Worm (Caenorhabditis elegans) whole organism, late embryonic: ENCODE data around the gene snap-1.

Source experiments
- F13H6.1 ChIP-seq: sonication (generic microtip); optimal IDR thresholded peaks from 2 replicates; lab custom pipeline; 2016; ENCODE audit warnings: missing genetic modification characterization, missing compliant biosample characterization
- T23F11.4 ChIP-seq: fragments of 200-800 bp; sonication (Bioruptor generic); optimal IDR thresholded peaks from 2 replicates; lab custom pipeline; 2018; ENCODE audit warnings: mild to moderate bottlenecking, missing genetic modification characterization, missing compliant biosample characterization
- Y22D7AL.16 ChIP-seq: sonication (generic microtip); optimal IDR thresholded peaks from 2 replicates; lab custom pipeline; 2016; ENCODE audit warnings: missing genetic modification characterization, missing compliant biosample characterization
- ahr-1 ChIP-seq: sonication (generic microtip); optimal IDR thresholded peaks from 2 replicates; lab custom pipeline; 2016; ENCODE audit warnings: missing genetic modification characterization, missing compliant biosample characterization
- ama-1 ChIP-seq: fragments of 150-350 bp; optimal IDR thresholded peaks from 2 replicates; lab custom pipeline; 2014
- ceh-14 ChIP-seq: sonication (generic microtip); optimal IDR thresholded peaks from 2 replicates; lab custom pipeline; 2016; ENCODE audit warnings: missing genotype, missing genetic modification characterization, missing compliant biosample characterization
- ceh-2 ChIP-seq: sonication (generic microtip); optimal IDR thresholded peaks from 2 replicates; lab custom pipeline; 2016; ENCODE audit warnings: missing genotype, missing genetic modification characterization, missing compliant biosample characterization
- ceh-30 ChIP-seq: fragments of 150-350 bp; optimal IDR thresholded peaks from 2 replicates; lab custom pipeline; 2014; ENCODE audit warnings: missing biosample characterization, missing genetic modification characterization
- ceh-45 ChIP-seq: fragments of 200-800 bp; sonication (Bioruptor generic); IDR thresholded peaks from 2 replicates; pipeline ENCODE4 v1.3.6; 2022; ENCODE audit warnings: missing genetic modification reagents, missing genetic modification characterization, missing compliant biosample characterization
- ceh-9 ChIP-seq: sonication (generic microtip); optimal IDR thresholded peaks from 2 replicates; lab custom pipeline; 2016; ENCODE audit warnings: mild to moderate bottlenecking, missing genetic modification characterization, inconsistent platforms, missing compliant biosample characterization
- elt-2 ChIP-seq: sonication (generic microtip); optimal IDR thresholded peaks from 2 replicates; lab custom pipeline; 2016; ENCODE audit warnings: missing genetic modification reagents, missing genetic modification characterization, missing compliant biosample characterization
- eyg-1 ChIP-seq: sonication (generic microtip); optimal IDR thresholded peaks from 2 replicates; lab custom pipeline; 2016; ENCODE audit warnings: missing genotype, missing genetic modification characterization, missing compliant biosample characterization
- hlh-8 ChIP-seq: sonication (generic microtip); optimal IDR thresholded peaks from 2 replicates; lab custom pipeline; 2016; ENCODE audit warnings: missing genotype, missing genetic modification characterization, missing compliant biosample characterization
- lim-6 ChIP-seq: sonication (generic microtip); optimal IDR thresholded peaks from 2 replicates; lab custom pipeline; 2016; ENCODE audit warnings: missing genetic modification characterization, missing compliant biosample characterization
- lin-11 ChIP-seq: fragments of 200-800 bp; sonication (Bioruptor generic); optimal IDR thresholded peaks from 2 replicates; lab custom pipeline; 2018; ENCODE audit warnings: mild to moderate bottlenecking, missing genetic modification characterization, missing compliant biosample characterization
- madf-2 ChIP-seq: sonication (generic microtip); optimal IDR thresholded peaks from 2 replicates; lab custom pipeline; 2017; ENCODE audit warnings: missing genetic modification characterization, missing compliant biosample characterization
- odd-2 ChIP-seq: sonication (generic microtip); optimal IDR thresholded peaks from 2 replicates; lab custom pipeline; 2017; ENCODE audit warnings: antibody characterized with exemption, mild to moderate bottlenecking, missing genetic modification characterization, missing compliant biosample characterization
- pat-9 ChIP-seq: fragments of 200-800 bp; sonication (Bioruptor generic); optimal IDR thresholded peaks from 2 replicates; lab custom pipeline; 2018; ENCODE audit warnings: mild to moderate bottlenecking, missing genetic modification characterization, moderate library complexity, missing compliant biosample characterization
- pax-1 ChIP-seq: fragments of 150-350 bp; optimal IDR thresholded peaks from 2 replicates; lab custom pipeline; 2014; ENCODE audit warnings: missing biosample characterization, missing genetic modification characterization
- pha-4 ChIP-seq: fragments of 150-350 bp; optimal IDR thresholded peaks from 2 replicates; lab custom pipeline; 2018; ENCODE audit warnings: missing biosample characterization, missing genetic modification reagents, missing genetic modification characterization
- pqm-1 ChIP-seq: sonication (generic microtip); optimal IDR thresholded peaks from 2 replicates; lab custom pipeline; 2016; ENCODE audit warnings: missing genetic modification characterization, missing compliant biosample characterization
- pros-1 ChIP-seq: fragments of 150-350 bp; optimal IDR thresholded peaks from 2 replicates; lab custom pipeline; 2014; ENCODE audit warnings: missing biosample characterization, missing genetic modification reagents, missing genetic modification characterization
- rnt-1 ChIP-seq: sonication (generic microtip); optimal IDR thresholded peaks from 2 replicates; lab custom pipeline; 2016; ENCODE audit warnings: missing genetic modification characterization, missing compliant biosample characterization
- sox-2 ChIP-seq: fragments of 200-800 bp; sonication (Bioruptor generic); IDR thresholded peaks from 2 replicates; pipeline ENCODE4 v1.3.6; 2022; ENCODE audit warnings: missing genetic modification reagents, missing genetic modification characterization, missing compliant biosample characterization
- sox-4 ChIP-seq: sonication (generic microtip); optimal IDR thresholded peaks from 2 replicates; lab custom pipeline; 2017; ENCODE audit warnings: mild to moderate bottlenecking, missing genetic modification characterization, inconsistent platforms, missing compliant biosample characterization
- syd-9 ChIP-seq: sonication (generic microtip); optimal IDR thresholded peaks from 2 replicates; lab custom pipeline; 2016; ENCODE audit warnings: mild to moderate bottlenecking, missing genetic modification characterization, moderate library complexity, missing compliant biosample characterization
- tbx-7 ChIP-seq: sonication (generic microtip); optimal IDR thresholded peaks from 2 replicates; lab custom pipeline; 2016; ENCODE audit warnings: missing genotype, missing genetic modification characterization, missing compliant biosample characterization
- ttx-3 ChIP-seq: sonication (generic microtip); optimal IDR thresholded peaks from 2 replicates; lab custom pipeline; 2016; ENCODE audit warnings: missing genetic modification reagents, missing genetic modification characterization, missing compliant biosample characterization
- unc-3 ChIP-seq, 2 experiments: fragments of 200-800 bp in 1 of 2; sonication (Bioruptor generic) in 1 of 2; sonication (generic microtip) in 1 of 2; conservative IDR thresholded peaks in 1 of 2; optimal IDR thresholded peaks in 1 of 2; 2 replicates each; pipeline versions ENCODE4 v1.3.6 to Lab custom; 2016 to 2022; ENCODE audit warnings: missing compliant biosample characterization in 2 of 2, missing genetic modification characterization in 2 of 2, missing genetic modification reagents in 1 of 2
- unc-42 ChIP-seq: sonication (generic microtip); optimal IDR thresholded peaks from 2 replicates; lab custom pipeline; 2016; ENCODE audit warnings: missing genotype, missing genetic modification characterization, missing compliant biosample characterization
- zip-5 ChIP-seq: sonication (generic microtip); optimal IDR thresholded peaks from 2 replicates; lab custom pipeline; 2016; ENCODE audit warnings: missing genetic modification characterization, missing compliant biosample characterization
- ztf-16 ChIP-seq: sonication (generic microtip); optimal IDR thresholded peaks from 2 replicates; lab custom pipeline; 2017; ENCODE audit warnings: missing genetic modification characterization, missing compliant biosample characterization

snap-1 gene

ce11 chrV:8123384-8123783 is 7.0 kb upstream of the snap-1 start, which contains the start of gene D1014.5:
D1014.5 (plus strand) TSS chrV:8123684.
- TF ChIP-seq ceh-9 (tag; lab: Kevin White, UChicago) = no peak

DNA sequence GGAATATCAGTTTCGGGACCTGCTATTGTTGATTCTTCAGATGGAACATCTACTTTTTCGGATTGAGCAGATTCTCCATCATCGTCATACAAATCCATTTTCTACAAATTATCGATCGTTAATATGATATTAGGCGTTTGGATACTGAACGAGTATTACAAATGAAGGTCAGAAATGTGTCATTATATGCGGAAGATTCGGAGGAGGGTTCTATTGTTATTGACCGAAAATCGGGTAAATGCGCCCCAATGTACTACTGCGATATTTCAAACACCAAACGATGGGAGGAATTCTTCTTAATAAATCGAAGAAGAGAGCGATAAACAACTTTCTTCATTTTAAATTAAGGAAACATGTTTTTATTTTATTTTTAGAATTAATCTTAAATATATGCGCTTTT is 1.2 kb upstream of the snap-1 start, which contains the start of gene spr-1:
Gene spr-1 (minus strand): TSS at position 101 of the 400 bp plus-strand sequence.
- TF ChIP-seq ceh-2 (tag; lab: Kevin White, UChicago) (no peak), lin-11 (tag; lab: Kevin White, UChicago) (no peak), ztf-16 (tag; lab: Kevin White, UChicago) (no peak)

ce11 chrV:8129719-8130118 is 692 bp upstream of the snap-1 start:
- no peak for TF ChIP-seq pat-9 (tag; lab: Kevin White, UChicago)
- TF ChIP-seq ttx-3 (tag; lab: Kevin White, UChicago) = no peak
- no peak for TF ChIP-seq pqm-1 (tag; lab: Kevin White, UChicago)
- TF ChIP-seq ceh-45 (GFP tag; lab: Robert Waterston, UW) = no peak
- no peak for TF ChIP-seq Y22D7AL.16 (tag; lab: Kevin White, UChicago)
- no peak for TF ChIP-seq pha-4 (tag; lab: Kevin White, UChicago)
- TF ChIP-seq unc-3 (GFP tag; conservative IDR thresholded peaks at IDR 0.05; lab: Robert Waterston, UW) = no peak
- TF ChIP-seq unc-3 (tag; optimal IDR thresholded peaks at IDR 0.05; lab: Kevin White, UChicago) = no peak
- TF ChIP-seq ceh-9 (tag; lab: Kevin White, UChicago) = no peak
- TF ChIP-seq ceh-30 (tag; lab: Kevin White, UChicago) = no peak
- no peak for TF ChIP-seq lin-11 (tag; lab: Kevin White, UChicago)
- no peak for TF ChIP-seq syd-9 (tag; lab: Kevin White, UChicago)
- TF ChIP-seq ceh-2 (tag; lab: Kevin White, UChicago) = no peak
- no peak for TF ChIP-seq rnt-1 (tag; lab: Kevin White, UChicago)
- TF ChIP-seq eyg-1 (tag; lab: Kevin White, UChicago) = no peak
- no peak for TF ChIP-seq zip-5 (tag; lab: Kevin White, UChicago)

- TF ChIP-seq F13H6.1 (tag; lab: Kevin White, UChicago) (no peak), ztf-16 (tag; lab: Kevin White, UChicago) (no peak), rnt-1 (tag; lab: Kevin White, UChicago) (no peak), Y22D7AL.16 (tag; lab: Kevin White, UChicago) (no peak)
Measured at ce11 chrV:8130812-8131211, 401 bp downstream of the snap-1 start.

DNA sequence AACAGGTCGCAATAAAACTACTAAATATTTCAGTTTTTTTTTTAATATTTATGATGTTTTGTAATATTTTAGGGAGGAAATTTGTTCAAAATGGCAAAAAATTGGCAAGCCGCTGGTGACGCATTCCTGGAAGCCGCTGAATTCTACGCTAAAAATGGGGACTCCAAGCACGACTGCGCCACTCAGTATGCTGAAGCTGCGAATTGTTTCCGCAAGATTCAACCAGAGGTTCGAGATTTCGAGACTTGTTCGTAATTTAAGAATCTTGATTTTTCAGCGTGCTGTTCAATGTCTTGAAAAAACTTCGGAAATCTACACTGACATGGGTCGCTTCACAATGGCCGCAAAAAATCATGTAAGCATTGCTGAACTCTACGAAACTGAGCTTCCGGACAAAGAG is 1.2 kb downstream of the snap-1 start:
- TF ChIP-seq pax-1 (tag; lab: Kevin White, UChicago) (no peak), sox-4 (tag; lab: Kevin White, UChicago) (no peak), unc-42 (tag; lab: Kevin White, UChicago) (no peak)

ce11 chrV:8132926-8133325 is 2.5 kb downstream of the snap-1 start, which contains the start of gene D1014.4:
D1014.4 (plus strand) TSS chrV:8133226.
- TF ChIP-seq ahr-1 (tag; lab: Kevin White, UChicago) (no peak), lin-11 (tag; lab: Kevin White, UChicago) (no peak), unc-42 (tag; lab: Kevin White, UChicago) (no peak), ztf-16 (tag; lab: Kevin White, UChicago) (no peak), sox-2 (GFP tag; lab: Robert Waterston, UW) (no peak), T23F11.4 (GFP tag; lab: Kevin White, UChicago) (no peak), ama-1 (lab: Kevin White, UChicago) (no peak), pha-4 (tag; lab: Kevin White, UChicago) (no peak), ttx-3 (tag; lab: Kevin White, UChicago) (no peak), tbx-7 (tag; lab: Kevin White, UChicago) (no peak), ceh-9 (tag; lab: Kevin White, UChicago) (no peak), pat-9 (tag; lab: Kevin White, UChicago) (no peak), rnt-1 (tag; lab: Kevin White, UChicago) (no peak), elt-2 (tag; lab: Kevin White, UChicago) (no peak)

DNA sequence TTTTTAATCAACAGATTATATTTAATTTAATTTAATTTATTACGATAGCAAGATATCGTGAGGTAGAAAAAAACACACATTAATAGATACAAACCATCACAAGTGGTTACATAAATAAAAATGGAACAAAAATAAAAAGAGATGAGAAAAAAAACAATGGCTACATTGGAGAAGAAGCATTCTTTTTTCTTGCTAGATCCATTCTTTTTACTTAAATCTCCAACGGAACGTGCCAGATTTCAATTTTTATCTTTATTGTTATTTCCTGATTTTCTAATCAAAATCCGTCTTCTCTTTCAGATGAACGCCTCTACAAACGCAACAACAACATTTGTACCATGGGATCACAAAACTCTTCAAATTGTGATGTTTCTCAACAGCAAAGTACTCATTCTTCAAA is 13.2 kb downstream of the snap-1 start, which contains the start of gene D1014.2:
Gene D1014.2 (plus strand): TSS at position 301 of the 400 bp plus-strand sequence.
- TF ChIP-seq pros-1 (tag; lab: Kevin White, UChicago) (no peak), odd-2 (no peak), ceh-14 (no peak), lim-6 (tag; lab: Kevin White, UChicago) (no peak), ztf-16 (tag; lab: Kevin White, UChicago) (no peak), rnt-1 (tag; lab: Kevin White, UChicago) (no peak), hlh-8 (tag; lab: Kevin White, UChicago) (no peak), madf-2 (tag; lab: Kevin White, UChicago) (no peak), zip-5 (tag; lab: Kevin White, UChicago) (no peak)
- TF ChIP-seq, all 69 proteins: peak for 0
